Worm (Caenorhabditis elegans): ENCODE results near the gene pals-17.

The pals-17 gene

DNA sequence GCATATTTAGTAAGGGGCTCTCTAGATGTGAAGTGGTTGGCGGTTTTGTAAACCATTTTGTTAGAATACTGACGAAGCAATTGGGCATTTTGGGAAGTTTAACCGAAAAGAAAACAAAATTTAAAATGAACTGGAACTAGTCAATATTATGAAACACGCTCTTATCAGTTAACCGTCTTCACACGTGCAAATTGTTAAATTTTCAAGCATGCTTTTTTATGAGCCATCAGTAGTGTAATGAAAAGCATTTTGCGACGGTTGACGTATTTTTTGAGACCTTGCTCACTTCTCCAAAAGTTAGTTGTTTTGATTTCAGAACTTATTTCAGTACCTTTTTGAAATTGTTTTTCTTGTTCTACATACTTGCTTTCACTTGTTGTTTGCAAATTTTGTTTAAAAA, 42.3 kb downstream of the pals-17 start, which contains the start of gene fbxa-25:
TSS of gene fbxa-25 (minus strand) at position 138 of the 400 bp plus-strand sequence.
- TF ChIP-seq sptf-1 (tag; optimal IDR thresholded peaks at IDR 0.05), result no peak
- no peak for TF ChIP-seq ceh-83 (GFP tag; optimal IDR thresholded peaks at IDR 0.05)
- TF ChIP-seq nhr-237 (tag; optimal IDR thresholded peaks at IDR 0.05), result no peak
- no peak for TF ChIP-seq cnd-1 (tag; optimal IDR thresholded peaks at IDR 0.05)
- no peak for TF ChIP-seq bed-3 (GFP tag; optimal IDR thresholded peaks at IDR 0.05)
- no peak for TF ChIP-seq mls-2 (tag; optimal IDR thresholded peaks at IDR 0.05)
- TF ChIP-seq blmp-1 (tag; optimal IDR thresholded peaks at IDR 0.05), result no peak
- TF ChIP-seq M03D4.4 (tag; optimal IDR thresholded peaks at IDR 0.05), result no peak
- TF ChIP-seq elt-3 (tag; optimal IDR thresholded peaks at IDR 0.05), result no peak
- no peak for TF ChIP-seq nhr-2 (tag; optimal IDR thresholded peaks at IDR 0.05)
- TF ChIP-seq nhr-12 (tag; optimal IDR thresholded peaks at IDR 0.05), result no peak
- TF ChIP-seq lin-13 (tag; optimal IDR thresholded peaks at IDR 0.05), result no peak

- TF ChIP-seq lsy-2 (tag; optimal IDR thresholded peaks at IDR 0.05) (no peak), ham-2 (GFP tag; optimal IDR thresholded peaks at IDR 0.05) (no peak), ceh-43 (GFP tag; optimal IDR thresholded peaks at IDR 0.05) (no peak), pha-4 (tag; optimal IDR thresholded peaks at IDR 0.05) (no peak), ceh-83 (GFP tag; optimal IDR thresholded peaks at IDR 0.05) (no peak), nhr-237 (tag; optimal IDR thresholded peaks at IDR 0.05) (no peak), elt-1 (tag; optimal IDR thresholded peaks at IDR 0.05; ENCODE audit: borderline replicate concordance, insufficient read depth) (no peak), mab-5 (tag; optimal IDR thresholded peaks at IDR 0.05) (no peak), unc-62 (GFP tag; optimal IDR thresholded peaks at IDR 0.05) (no peak), elt-3 (tag; optimal IDR thresholded peaks at IDR 0.05) (no peak), nhr-76 (tag; optimal IDR thresholded peaks at IDR 0.05) (no peak), lin-13 (tag; optimal IDR thresholded peaks at IDR 0.05) (no peak)
Observed at ce11 chrIII:1347539-1347938, 44.1 kb downstream of the pals-17 start, which contains the start of gene Y82E9BL.5. Gene Y82E9BL.5, minus strand, starts transcription at chrIII:1347639.

- no peak for TF ChIP-seq snpc-4 (tag; optimal IDR thresholded peaks at IDR 0.05)
- no peak for TF ChIP-seq unc-120 (tag; optimal IDR thresholded peaks at IDR 0.05; ENCODE audit: poor library complexity, severe bottlenecking)
- TF ChIP-seq unc-39 (tag; optimal IDR thresholded peaks at IDR 0.05), result no peak
- TF ChIP-seq mep-1 (tag; optimal IDR thresholded peaks at IDR 0.05), result no peak
Observed at ce11 chrIII:1347003-1347402, 44.6 kb downstream of the pals-17 start.

ce11 chrIII:1345694-1346093, 46.0 kb downstream of the pals-17 start, which contains the start of gene Y82E9BL.6:
Gene Y82E9BL.6, minus strand, starts transcription at chrIII:1345794.
- TF ChIP-seq tbx-8 (GFP tag; optimal IDR thresholded peaks at IDR 0.05) (no peak), lsy-2 (tag; optimal IDR thresholded peaks at IDR 0.05) (no peak), hlh-1 (tag; optimal IDR thresholded peaks at IDR 0.05) (no peak), mls-2 (tag; optimal IDR thresholded peaks at IDR 0.05) (no peak), ceh-83 (GFP tag; optimal IDR thresholded peaks at IDR 0.05) (no peak), M03D4.4 (tag; optimal IDR thresholded peaks at IDR 0.05) (no peak), sptf-1 (tag; optimal IDR thresholded peaks at IDR 0.05) (no peak), bed-3 (GFP tag; optimal IDR thresholded peaks at IDR 0.05) (no peak), unc-120 (tag; optimal IDR thresholded peaks at IDR 0.05; ENCODE audit: poor library complexity, severe bottlenecking) (no peak), drap-1 (GFP tag; optimal IDR thresholded peaks at IDR 0.05) (no peak), ztf-11 (tag; optimal IDR thresholded peaks at IDR 0.05) (no peak), snpc-4 (tag; optimal IDR thresholded peaks at IDR 0.05) (no peak), ceh-39 (tag; optimal IDR thresholded peaks at IDR 0.05) (no peak), flh-1 (GFP tag; optimal IDR thresholded peaks at IDR 0.05) (no peak)

DNA sequence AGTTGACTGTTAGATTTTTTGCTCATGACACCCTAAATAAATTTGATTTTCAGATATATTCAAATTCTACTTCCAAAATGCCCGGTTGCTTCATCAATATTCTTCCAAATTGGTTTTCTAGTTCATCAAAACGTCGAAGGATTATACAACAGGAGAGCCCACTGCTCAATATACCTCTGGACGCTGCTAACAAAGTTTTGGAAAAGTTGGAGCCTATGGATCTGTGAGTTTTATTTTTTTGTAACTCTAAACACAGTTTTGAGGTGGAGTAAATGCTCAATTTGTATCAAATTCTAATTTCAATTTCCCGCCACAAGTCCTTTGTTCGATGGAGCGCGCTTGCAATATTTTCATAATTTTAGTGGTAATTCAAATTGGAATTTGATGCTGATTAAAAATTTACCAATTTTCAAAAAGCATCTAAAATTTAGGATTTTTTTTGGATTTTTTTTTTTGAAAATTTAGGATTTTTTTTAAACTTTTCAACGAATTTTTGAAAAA, 48.7 kb downstream of the pals-17 start, which contains the start of gene fbxa-27:
TSS of gene fbxa-27 (plus strand) at position 51 of the 501 bp plus-strand sequence.
- TF ChIP-seq mep-1 (tag; optimal IDR thresholded peaks at IDR 0.05) (no peak), ces-1 (GFP tag; optimal IDR thresholded peaks at IDR 0.05) (no peak), lin-13 (tag; optimal IDR thresholded peaks at IDR 0.05) (no peak), bed-3 (GFP tag; optimal IDR thresholded peaks at IDR 0.05) (no peak), M03D4.4 (tag; optimal IDR thresholded peaks at IDR 0.05) (no peak), unc-120 (tag; optimal IDR thresholded peaks at IDR 0.05; ENCODE audit: poor library complexity, severe bottlenecking) (no peak), ceh-39 (tag; optimal IDR thresholded peaks at IDR 0.05) (no peak), nhr-76 (tag; optimal IDR thresholded peaks at IDR 0.05) (no peak)

Data from whole organism, mixed stage, embryonic.